Fruit fly (Drosophila melanogaster): ENCODE results near the gene CG43731.

DNA sequence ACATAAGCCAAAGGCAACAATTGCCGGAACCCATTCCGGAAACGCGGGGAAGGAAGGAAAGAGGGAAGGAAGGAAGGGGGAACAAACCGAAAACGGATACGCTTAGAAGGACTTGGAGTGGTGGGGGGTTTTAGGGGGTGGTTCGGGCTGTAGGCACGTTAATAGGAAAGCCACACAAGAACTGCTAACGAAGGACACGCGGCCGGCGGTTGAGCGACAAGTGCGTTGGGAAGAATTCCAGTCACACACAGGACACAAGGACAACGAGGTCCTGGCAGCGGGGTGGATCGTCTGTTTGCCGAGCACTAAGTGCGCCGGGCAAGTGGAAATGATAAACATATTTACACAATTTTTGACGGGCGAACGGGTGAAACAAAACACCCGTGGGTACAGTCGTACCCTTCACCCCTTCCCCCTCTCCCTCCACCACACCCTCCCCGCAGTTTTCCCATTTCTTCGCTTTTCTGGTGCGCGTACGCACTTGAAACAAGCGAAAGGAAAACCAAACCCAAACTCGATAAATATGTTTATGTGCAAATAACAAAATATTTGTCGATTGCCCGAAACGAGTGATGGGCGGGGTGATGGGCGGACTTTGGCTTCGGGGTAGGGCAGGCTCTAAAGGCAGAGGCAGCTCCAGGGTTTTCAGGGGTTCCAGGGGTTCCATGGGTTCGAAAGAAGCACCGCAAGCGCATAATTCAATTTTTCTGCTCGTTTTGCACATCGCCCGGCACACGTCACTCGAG, 1.5 kb downstream of the CG43731 start:
- no peak for TF ChIP-seq OdsH (GFP tag; optimal IDR thresholded peaks at IDR 0.05)
- TF ChIP-seq Ets21C (GFP tag; optimal IDR thresholded peaks at IDR 0.05) = no peak
- no peak for TF ChIP-seq fd59A (GFP tag; optimal IDR thresholded peaks at IDR 0.05)
- TF ChIP-seq CG6276 (GFP tag; optimal IDR thresholded peaks at IDR 0.05) = no peak
- no peak for TF ChIP-seq pdm3 (GFP tag; optimal IDR thresholded peaks at IDR 0.05)
- TF ChIP-seq CG31627 (GFP tag; optimal IDR thresholded peaks at IDR 0.05) = no peak
- no peak for TF ChIP-seq CG11902 (GFP tag; optimal IDR thresholded peaks at IDR 0.05)
- no peak for TF ChIP-seq CG3032 (tag; optimal IDR thresholded peaks at IDR 0.05)
- no peak for TF ChIP-seq Hr4 (GFP tag; optimal IDR thresholded peaks at IDR 0.05)
- no peak for TF ChIP-seq Eip75B (GFP tag; optimal IDR thresholded peaks at IDR 0.05)
- TF ChIP-seq Sox102F (GFP tag; optimal IDR thresholded peaks at IDR 0.05) = no peak
- no peak for TF ChIP-seq Met (GFP tag; optimal IDR thresholded peaks at IDR 0.05)
